Worm (Caenorhabditis elegans): ENCODE measurements around the gene F21D9.3.

F21D9.3 gene

DNA sequence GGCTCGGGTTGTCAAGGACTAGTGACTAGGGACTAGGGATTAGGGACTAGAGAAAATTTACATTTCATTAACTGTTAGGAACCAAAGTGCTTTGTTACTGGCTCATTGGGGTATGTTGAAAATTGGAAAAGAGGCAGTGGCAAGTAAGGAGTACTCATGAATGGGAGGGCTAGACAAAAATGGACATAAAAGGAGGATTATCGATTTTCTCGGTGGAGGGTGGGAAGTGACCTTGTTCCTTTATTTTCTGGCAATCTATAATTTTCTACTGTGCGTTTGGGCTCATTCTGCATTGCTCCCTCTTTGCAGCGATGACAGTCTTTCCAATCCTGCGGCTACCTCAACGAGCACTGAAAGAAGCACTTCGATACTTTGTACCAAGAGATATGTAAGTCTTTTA is 40.0 kb upstream of the F21D9.3 start, which contains the start of gene fbxb-60:
fbxb-60 (plus strand) TSS at position 301 of the 400 bp plus-strand sequence.
- TF ChIP-seq nhr-25 (tag; optimal IDR thresholded peaks at IDR 0.05) (no peak), R02D3.7 (tag; optimal IDR thresholded peaks at IDR 0.05) (no peak), ztf-11 (tag; optimal IDR thresholded peaks at IDR 0.05) (no peak), mml-1 (tag; optimal IDR thresholded peaks at IDR 0.05) (no peak), nfya-1 (tag; optimal IDR thresholded peaks at IDR 0.05; ENCODE audit: insufficient read depth) (no peak)

DNA sequence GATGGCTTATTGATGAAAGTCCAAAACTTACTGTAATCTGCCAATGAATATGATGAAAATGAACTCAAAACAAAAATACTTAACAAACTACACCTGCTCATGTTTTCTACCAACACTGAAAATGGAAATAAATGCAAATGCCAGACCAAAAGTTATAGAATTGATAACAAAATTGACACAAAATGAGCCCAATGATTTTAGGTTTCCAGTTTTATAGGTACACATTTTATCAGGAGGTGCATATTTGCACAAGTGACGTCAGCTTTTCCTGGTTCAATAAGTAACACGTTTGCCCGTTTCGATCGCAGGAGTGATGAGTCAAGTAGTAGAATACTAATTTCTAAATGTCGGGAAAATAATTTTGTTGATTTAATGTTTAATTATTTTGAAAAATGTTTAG is 39.2 kb upstream of the F21D9.3 start, which contains the start of gene F55C9.6:
F55C9.6 (minus strand) TSS at position 101 of the 400 bp plus-strand sequence.
- TF ChIP-seq nfya-1 (tag; optimal IDR thresholded peaks at IDR 0.05; ENCODE audit: insufficient read depth) (no peak), tbx-2 (tag; optimal IDR thresholded peaks at IDR 0.05) (no peak), nhr-23 (tag; optimal IDR thresholded peaks at IDR 0.05) (no peak), sea-2 (GFP tag; optimal IDR thresholded peaks at IDR 0.05) (no peak), nhr-25 (tag; optimal IDR thresholded peaks at IDR 0.05) (no peak), nhr-43 (tag; optimal IDR thresholded peaks at IDR 0.05; ENCODE audit: poor library complexity, severe bottlenecking) (no peak), lin-15B (tag; optimal IDR thresholded peaks at IDR 0.05) (no peak), nhr-77 (tag; optimal IDR thresholded peaks at IDR 0.05) (no peak), pha-4 (tag; optimal IDR thresholded peaks at IDR 0.05) (no peak), ama-1 (optimal IDR thresholded peaks at IDR 0.05) (no peak), ceh-16 (tag; optimal IDR thresholded peaks at IDR 0.05) (no peak), fkh-10 (GFP tag; optimal IDR thresholded peaks at IDR 0.05) (no peak), elt-2 (tag; optimal IDR thresholded peaks at IDR 0.05) (no peak), egl-27 (tag; optimal IDR thresholded peaks at IDR 0.05) (no peak), pqm-1 (tag; optimal IDR thresholded peaks at IDR 0.05) (no peak), jun-1 (tag; optimal IDR thresholded peaks at IDR 0.05) (no peak), mml-1 (tag; optimal IDR thresholded peaks at IDR 0.05) (no peak)

ce11 chrV:19293025-19293424 is 35.5 kb upstream of the F21D9.3 start, which contains the start of gene F55C9.5:
Gene F55C9.5 (minus strand): TSS chrV:19293125.
- no peak for TF ChIP-seq R02D3.7 (tag; optimal IDR thresholded peaks at IDR 0.05)
- TF ChIP-seq nfya-1 (tag; optimal IDR thresholded peaks at IDR 0.05; ENCODE audit: insufficient read depth): no peak
- TF ChIP-seq nhr-12 (tag; optimal IDR thresholded peaks at IDR 0.05): no peak
- no peak for TF ChIP-seq sea-2 (GFP tag; optimal IDR thresholded peaks at IDR 0.05)
- TF ChIP-seq nhr-76 (tag; optimal IDR thresholded peaks at IDR 0.05): no peak
- no peak for TF ChIP-seq ztf-4 (tag; optimal IDR thresholded peaks at IDR 0.05)
- no peak for TF ChIP-seq mml-1 (tag; optimal IDR thresholded peaks at IDR 0.05)
- TF ChIP-seq nhr-67 (tag; optimal IDR thresholded peaks at IDR 0.05): no peak

DNA sequence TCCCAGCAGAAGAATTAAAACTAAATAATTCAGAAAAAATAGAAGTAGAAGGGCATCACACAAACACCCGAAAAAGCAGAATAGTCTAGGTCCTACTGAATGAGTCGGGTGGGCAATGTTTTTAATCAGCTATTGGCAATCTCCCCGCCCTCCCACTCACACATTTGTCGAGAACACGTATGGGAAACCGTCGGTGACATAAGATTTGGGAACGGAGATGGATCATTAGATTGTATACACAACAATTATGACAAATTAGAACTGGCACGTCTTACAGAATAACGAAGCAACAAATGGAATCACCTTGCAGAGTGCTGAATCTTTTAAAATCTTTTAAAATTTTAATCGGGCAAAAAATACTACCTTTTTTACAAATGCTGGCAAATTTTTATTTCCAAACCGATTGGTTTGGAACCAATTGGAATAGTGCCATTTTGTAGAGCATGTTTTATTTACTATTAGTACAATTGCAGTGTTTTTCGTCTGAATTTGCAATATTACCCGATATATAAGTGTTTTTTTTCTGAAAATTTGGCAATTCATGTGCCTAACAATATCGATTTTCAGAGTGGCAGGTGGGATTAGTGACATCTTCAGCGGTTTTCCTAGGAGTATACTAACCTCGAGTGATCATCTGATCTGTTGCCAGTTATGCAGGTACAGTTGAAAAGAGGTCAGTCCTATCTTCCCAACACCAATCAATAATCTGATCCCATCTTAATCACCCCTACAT is 30.7 kb upstream of the F21D9.3 start, which contains the start of the genes F55C9.3 and fbxb-57:
F55C9.3 (minus strand) TSS at position 101 of the 733 bp plus-strand sequence.
fbxb-57 (plus strand) TSS at position 683 of the 733 bp plus-strand sequence.
- TF ChIP-seq daf-12 (tag; optimal IDR thresholded peaks at IDR 0.05): no peak
- no peak for TF ChIP-seq pqm-1 (tag; optimal IDR thresholded peaks at IDR 0.05)
- no peak for TF ChIP-seq snpc-4 (tag; optimal IDR thresholded peaks at IDR 0.05)
- no peak for TF ChIP-seq nhr-237 (tag; optimal IDR thresholded peaks at IDR 0.05)
- TF ChIP-seq lin-39 (tag; optimal IDR thresholded peaks at IDR 0.05): no peak
- no peak for TF ChIP-seq nhr-12 (tag; optimal IDR thresholded peaks at IDR 0.05)
- no peak for TF ChIP-seq lsy-12 (tag; optimal IDR thresholded peaks at IDR 0.05)
- TF ChIP-seq mdl-1 (tag; optimal IDR thresholded peaks at IDR 0.05): no peak
- no peak for TF ChIP-seq nhr-11 (tag; optimal IDR thresholded peaks at IDR 0.05)
- TF ChIP-seq nhr-77 (tag; optimal IDR thresholded peaks at IDR 0.05): no peak
- no peak for TF ChIP-seq ama-1 (optimal IDR thresholded peaks at IDR 0.05)
- TF ChIP-seq nfya-1 (tag; optimal IDR thresholded peaks at IDR 0.05; ENCODE audit: insufficient read depth): no peak
- no peak for TF ChIP-seq nhr-43 (tag; optimal IDR thresholded peaks at IDR 0.05; ENCODE audit: poor library complexity, severe bottlenecking)

ce11 chrV:19285921-19286320 is 28.4 kb upstream of the F21D9.3 start:
- TF ChIP-seq nhr-28 (tag; optimal IDR thresholded peaks at IDR 0.05): no peak
- no peak for TF ChIP-seq daf-12 (tag; optimal IDR thresholded peaks at IDR 0.05)
- no peak for TF ChIP-seq nhr-67 (tag; optimal IDR thresholded peaks at IDR 0.05)
- no peak for TF ChIP-seq nfya-1 (tag; optimal IDR thresholded peaks at IDR 0.05; ENCODE audit: insufficient read depth)
- TF ChIP-seq nhr-43 (tag; optimal IDR thresholded peaks at IDR 0.05; ENCODE audit: poor library complexity, severe bottlenecking): no peak
- TF ChIP-seq R02D3.7 (tag; optimal IDR thresholded peaks at IDR 0.05): no peak
- no peak for TF ChIP-seq elt-3 (tag; optimal IDR thresholded peaks at IDR 0.05)
- no peak for TF ChIP-seq skn-1 (tag; optimal IDR thresholded peaks at IDR 0.05)
- TF ChIP-seq lin-15B (tag; optimal IDR thresholded peaks at IDR 0.05): no peak
- no peak for TF ChIP-seq elt-1 (tag; optimal IDR thresholded peaks at IDR 0.05)
- TF ChIP-seq mdl-1 (tag; optimal IDR thresholded peaks at IDR 0.05): no peak
- TF ChIP-seq unc-39 (tag; optimal IDR thresholded peaks at IDR 0.05): no peak
